Worm (Caenorhabditis elegans) whole organism, early embryonic: ENCODE results near the gene C29F4.3.

Experiments used
- B0310.2 ChIP-seq: sonication (generic microtip); optimal IDR thresholded peaks from 2 replicates; lab custom pipeline; 2016; ENCODE audit warnings: mild to moderate bottlenecking, missing genetic modification characterization, missing compliant biosample characterization
- aly-1 ChIP-seq: sonication (generic microtip); optimal IDR thresholded peaks from 2 replicates; lab custom pipeline; 2016; ENCODE audit warnings: missing genetic modification characterization, missing compliant biosample characterization
- ama-1 ChIP-seq: fragments of 150-350 bp; optimal IDR thresholded peaks from 2 replicates; lab custom pipeline; 2014
- ets-7 ChIP-seq: sonication (generic microtip); optimal IDR thresholded peaks from 2 replicates; lab custom pipeline; 2016; ENCODE audit warnings: missing genotype, missing genetic modification characterization, missing compliant biosample characterization
- flt-1 ChIP-seq: fragments of 200-800 bp; sonication (Bioruptor generic); IDR thresholded peaks from 2 replicates; pipeline ENCODE4 v1.3.6; 2022; ENCODE audit warnings: missing genetic modification characterization, missing compliant biosample characterization
- hmg-4 ChIP-seq: fragments of 200-800 bp; sonication (Bioruptor generic); optimal IDR thresholded peaks from 2 replicates; lab custom pipeline; 2018; ENCODE audit warnings: mild to moderate bottlenecking, missing genetic modification characterization, missing compliant biosample characterization
- hnd-1 ChIP-seq: sonication (generic microtip); optimal IDR thresholded peaks from 2 replicates; lab custom pipeline; 2016; ENCODE audit warnings: missing genetic modification characterization, missing compliant biosample characterization
- scrt-1 ChIP-seq: fragments of 200-800 bp; sonication (Bioruptor generic); IDR thresholded peaks from 2 replicates; pipeline ENCODE4 v1.3.6; 2022; ENCODE audit warnings: missing genetic modification characterization, missing compliant biosample characterization
- tbx-11 ChIP-seq: fragments of 200-800 bp; sonication (Bioruptor generic); IDR thresholded peaks from 2 replicates; pipeline ENCODE4 v1.3.6; 2022; ENCODE audit warnings: missing genetic modification characterization, missing compliant biosample characterization
- tra-4 ChIP-seq: sonication (generic microtip); optimal IDR thresholded peaks from 2 replicates; lab custom pipeline; 2017; ENCODE audit warnings: missing genetic modification characterization, missing compliant biosample characterization

DNA sequence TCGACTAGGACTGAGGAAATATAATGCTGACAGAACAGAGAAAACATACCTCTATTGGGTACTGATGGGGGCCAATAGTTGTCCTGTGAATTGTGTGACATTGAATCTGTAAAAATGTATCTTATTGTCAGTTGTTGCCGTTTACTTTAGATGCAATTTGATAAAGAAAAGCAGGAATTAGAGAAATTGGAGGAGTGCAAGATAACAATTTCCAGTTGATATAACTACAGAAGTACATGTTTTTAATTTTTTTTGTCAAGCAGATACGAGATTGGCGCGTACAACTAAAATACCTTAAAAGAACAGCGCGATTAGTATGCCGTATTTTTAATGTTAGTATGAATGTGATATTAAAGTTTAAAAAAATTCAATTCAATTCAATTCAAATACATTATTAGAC, 5.7 kb downstream of the C29F4.3 start, which contains the start of gene zip-6:
- TF ChIP-seq ama-1 (lab: Kevin White, UChicago) (no peak), hnd-1 (tag; lab: Kevin White, UChicago) (no peak), B0310.2 (tag; lab: Kevin White, UChicago) (no peak), tbx-11 (GFP tag; lab: Robert Waterston, UW) (no peak), aly-1 (tag; lab: Kevin White, UChicago) (no peak), tra-4 (tag; lab: Kevin White, UChicago) (no peak), flt-1 (GFP tag; lab: Robert Waterston, UW) (no peak), hmg-4 (GFP tag; lab: Kevin White, UChicago) (no peak), ets-7 (no peak), scrt-1 (no peak)
